Worm (Caenorhabditis elegans) whole organism, L4 larva: ENCODE data around the gene mak-1.

Experiments
- D1046.2 ChIP-seq: fragments of 200-800 bp; sonication (Bioruptor generic); IDR thresholded peaks from 2 replicates; pipeline ENCODE4 v1.3.6; 2022; ENCODE audit warnings: missing genetic modification characterization, missing compliant biosample characterization
- F26F4.8 ChIP-seq: fragments of 200-800 bp; sonication (Bioruptor generic); conservative IDR thresholded peaks from 2 replicates; pipeline ENCODE4 v1.3.6; 2022; ENCODE audit warnings: missing genetic modification characterization, missing compliant biosample characterization
- F37D6.2 ChIP-seq: sonication (generic microtip); optimal IDR thresholded peaks from 2 replicates; lab custom pipeline; 2016; ENCODE audit warnings: mild to moderate bottlenecking, missing genetic modification characterization, missing compliant biosample characterization
- F49E8.2 ChIP-seq: sonication (generic microtip); optimal IDR thresholded peaks from 2 replicates; lab custom pipeline; 2016; ENCODE audit warnings: missing compliant biosample characterization, mild to moderate bottlenecking, missing genetic modification characterization, borderline replicate concordance
- T20F7.1 ChIP-seq: fragments of 200-800 bp; sonication (Bioruptor generic); optimal IDR thresholded peaks from 2 replicates; lab custom pipeline; 2018; ENCODE audit warnings: mild to moderate bottlenecking, missing genetic modification characterization, missing compliant biosample characterization
- ZK337.2 ChIP-seq: fragments of 200-800 bp; sonication (Bioruptor generic); IDR thresholded peaks from 2 replicates; pipeline ENCODE4 v1.3.6; 2022; ENCODE audit warnings: missing genetic modification reagents, missing genetic modification characterization, missing compliant biosample characterization
- ZK546.5 ChIP-seq, 2 experiments: sonication (generic microtip); optimal IDR thresholded peaks; 2 replicates each; lab custom pipeline; 2017; ENCODE audit warnings: missing biosample characterization in 2 of 2, missing genetic modification characterization in 2 of 2
- aha-1 ChIP-seq: fragments of 150-350 bp; peaks from one replicate; lab custom pipeline; 2014; ENCODE audit warnings: missing biosample characterization, missing genetic modification characterization
- ama-1 ChIP-seq: fragments of 150-350 bp; optimal IDR thresholded peaks from 2 replicates; lab custom pipeline; 2014; ENCODE audit warnings: inconsistent platforms, mixed read lengths
- arid-1 ChIP-seq: fragments of 200-800 bp; sonication (Bioruptor generic); conservative IDR thresholded peaks from 2 replicates; pipeline ENCODE4 v1.3.6; 2022; ENCODE audit warnings: missing genetic modification reagents, missing genetic modification characterization, missing compliant biosample characterization
- attf-4 ChIP-seq: sonication (generic microtip); optimal IDR thresholded peaks from 3 replicates; lab custom pipeline; 2017; ENCODE audit warnings: missing biosample characterization, missing genetic modification characterization
- ceh-28 ChIP-seq: fragments of 150-350 bp; optimal IDR thresholded peaks from 2 replicates; lab custom pipeline; 2014; ENCODE audit warnings: missing biosample characterization, missing genetic modification reagents, missing genetic modification characterization
- ceh-44 ChIP-seq: fragments of 200-800 bp; sonication (Bioruptor generic); IDR thresholded peaks from 2 replicates; pipeline ENCODE4 v1.3.6; 2022; ENCODE audit warnings: missing genetic modification reagents, missing genetic modification characterization, missing compliant biosample characterization
- cey-2 ChIP-seq: sonication (generic microtip); optimal IDR thresholded peaks from 3 replicates; lab custom pipeline; 2017; ENCODE audit warnings: missing genetic modification characterization, mild to moderate bottlenecking, missing compliant biosample characterization, antibody characterized with exemption, borderline replicate concordance; ENCODE audit not compliant: insufficient read depth
- ctbp-1 ChIP-seq: fragments of 200-800 bp; sonication (Bioruptor generic); IDR thresholded peaks from 2 replicates; pipeline ENCODE4 v1.3.6; 2022; ENCODE audit warnings: missing genetic modification reagents, missing genetic modification characterization, missing compliant biosample characterization
- dmd-8 ChIP-seq: fragments of 200-800 bp; sonication (Bioruptor generic); IDR thresholded peaks from 2 replicates; pipeline ENCODE4 v1.3.6; 2022; ENCODE audit warnings: missing genetic modification characterization, missing compliant biosample characterization
- dmd-9 ChIP-seq: fragments of 200-800 bp; sonication (Bioruptor generic); IDR thresholded peaks from 2 replicates; pipeline ENCODE4 v1.3.6; 2022; ENCODE audit warnings: missing genetic modification reagents, missing genetic modification characterization, missing compliant biosample characterization
- dve-1 ChIP-seq: sonication (generic microtip); optimal IDR thresholded peaks from 2 replicates; lab custom pipeline; 2017; ENCODE audit warnings: antibody characterized with exemption, mild to moderate bottlenecking, missing genetic modification characterization, missing compliant biosample characterization; ENCODE audit not compliant: insufficient read depth
- fos-1 ChIP-seq: fragments of 150-350 bp; optimal IDR thresholded peaks from 2 replicates; lab custom pipeline; 2014; ENCODE audit warnings: missing biosample characterization, missing genetic modification characterization
- gei-8 ChIP-seq: fragments of 200-800 bp; sonication (Bioruptor generic); optimal IDR thresholded peaks from 2 replicates; lab custom pipeline; 2018; ENCODE audit warnings: mild to moderate bottlenecking, missing genetic modification characterization, missing compliant biosample characterization
- hif-1 ChIP-seq, 2 experiments: sonication (generic microtip); optimal IDR thresholded peaks; 2 replicates each; lab custom pipeline; 2016 to 2017; ENCODE audit warnings: missing compliant biosample characterization in 2 of 2, missing genetic modification characterization in 2 of 2, missing genetic modification reagents in 2 of 2, missing genotype in 2 of 2, mild to moderate bottlenecking in 1 of 2
- hlh-30 ChIP-seq: sonication (generic microtip); optimal IDR thresholded peaks from 2 replicates; lab custom pipeline; 2017; ENCODE audit warnings: antibody characterized with exemption, mild to moderate bottlenecking, missing genetic modification characterization, missing compliant biosample characterization; ENCODE audit not compliant: insufficient read depth
- lin-1 ChIP-seq: fragments of 200-800 bp; sonication (Bioruptor generic); IDR thresholded peaks from 2 replicates; pipeline ENCODE4 v1.3.6; 2022; ENCODE audit warnings: missing genetic modification reagents, missing genetic modification characterization, missing compliant biosample characterization
- lin-29 ChIP-seq: fragments of 200-800 bp; sonication (Bioruptor generic); IDR thresholded peaks from 2 replicates; pipeline ENCODE4 v1.3.6; 2022; ENCODE audit warnings: missing genetic modification reagents, missing genetic modification characterization, missing compliant biosample characterization
- lin-39 ChIP-seq: fragments of 150-350 bp; optimal IDR thresholded peaks from 2 replicates; lab custom pipeline; 2014; ENCODE audit warnings: missing biosample characterization, missing genetic modification reagents, missing genetic modification characterization
- lsy-2 ChIP-seq, 2 experiments: fragments of 150-350 bp in 1 of 2; sonication (generic microtip) in 1 of 2; optimal IDR thresholded peaks; 2 replicates each; lab custom pipeline; 2014 to 2017; ENCODE audit warnings: missing biosample characterization in 2 of 2, missing genetic modification characterization in 2 of 2
- mdl-1 ChIP-seq, 2 experiments: fragments of 150-350 bp in 1 of 2; sonication (generic microtip) in 1 of 2; optimal IDR thresholded peaks; 2 replicates each; lab custom pipeline; 2014 to 2017; ENCODE audit warnings: missing biosample characterization in 2 of 2, missing genetic modification characterization in 2 of 2
- mep-1 ChIP-seq: fragments of 150-350 bp; sonication (generic microtip); optimal IDR thresholded peaks from 3 replicates; lab custom pipeline; 2014; ENCODE audit warnings: missing biosample characterization, missing genetic modification characterization
- nhr-10 ChIP-seq: fragments of 150-350 bp; optimal IDR thresholded peaks from 2 replicates; lab custom pipeline; 2014; ENCODE audit warnings: missing biosample characterization, missing genetic modification characterization
- nhr-11 ChIP-seq: fragments of 150-350 bp; optimal IDR thresholded peaks from 2 replicates; lab custom pipeline; 2014; ENCODE audit warnings: missing biosample characterization, missing genetic modification characterization
- nhr-237 ChIP-seq: sonication (generic microtip); optimal IDR thresholded peaks from 2 replicates; lab custom pipeline; 2017; ENCODE audit warnings: missing biosample characterization, missing genetic modification characterization
- nhr-28 ChIP-seq: fragments of 150-350 bp; optimal IDR thresholded peaks from 2 replicates; lab custom pipeline; 2014; ENCODE audit warnings: missing biosample characterization, missing genetic modification characterization
- nhr-48 ChIP-seq: sonication (generic microtip); optimal IDR thresholded peaks from 2 replicates; lab custom pipeline; 2016; ENCODE audit warnings: mild to moderate bottlenecking, missing genetic modification characterization, missing compliant biosample characterization
- nhr-6 ChIP-seq: fragments of 150-350 bp; optimal IDR thresholded peaks from 2 replicates; lab custom pipeline; 2014; ENCODE audit warnings: missing biosample characterization, missing genetic modification characterization
- nhr-77 ChIP-seq: fragments of 150-350 bp; optimal IDR thresholded peaks from 2 replicates; lab custom pipeline; 2014; ENCODE audit warnings: missing biosample characterization, missing genetic modification characterization
- php-3 ChIP-seq: fragments of 200-800 bp; sonication (Bioruptor generic); IDR thresholded peaks from 2 replicates; pipeline ENCODE4 v1.3.6; 2022; ENCODE audit warnings: missing genetic modification reagents, missing genetic modification characterization, missing compliant biosample characterization
- saeg-2 ChIP-seq: fragments of 200-800 bp; sonication (Bioruptor generic); IDR thresholded peaks from 2 replicates; pipeline ENCODE4 v1.3.6; 2022; ENCODE audit warnings: missing genetic modification reagents, missing genetic modification characterization, missing compliant biosample characterization
- set-16 ChIP-seq: fragments of 200-800 bp; sonication (Bioruptor generic); IDR thresholded peaks from 2 replicates; pipeline ENCODE4 v1.3.6; 2022; ENCODE audit warnings: missing genetic modification reagents, missing genetic modification characterization, missing compliant biosample characterization
- skn-1 ChIP-seq: fragments of 150-350 bp; optimal IDR thresholded peaks from 2 replicates; lab custom pipeline; 2014; ENCODE audit warnings: missing biosample characterization, missing genetic modification characterization
- spr-3 ChIP-seq: fragments of 200-800 bp; sonication (Bioruptor generic); optimal IDR thresholded peaks from 2 replicates; lab custom pipeline; 2018; ENCODE audit warnings: mild to moderate bottlenecking, missing genetic modification characterization, missing compliant biosample characterization
- tag-97 ChIP-seq: fragments of 200-800 bp; sonication (Bioruptor generic); IDR thresholded peaks from 2 replicates; pipeline ENCODE4 v1.3.6; 2022; ENCODE audit warnings: missing genetic modification characterization, missing compliant biosample characterization
- tra-1 ChIP-seq: fragments of 200-800 bp; sonication (Bioruptor generic); IDR thresholded peaks from 2 replicates; pipeline ENCODE4 v1.3.6; 2022; ENCODE audit warnings: missing genetic modification reagents, missing genetic modification characterization, missing compliant biosample characterization
- unc-130 ChIP-seq: sonication (generic microtip); optimal IDR thresholded peaks from 2 replicates; lab custom pipeline; 2016; ENCODE audit warnings: missing genetic modification reagents, missing genetic modification characterization, missing compliant biosample characterization
- unc-39 ChIP-seq: sonication (generic microtip); optimal IDR thresholded peaks from 2 replicates; lab custom pipeline; 2017; ENCODE audit warnings: missing biosample characterization, missing genetic modification characterization
- unc-62 ChIP-seq, 3 experiments: fragments of 150-350 bp in 1 of 3; sonication (generic microtip); optimal IDR thresholded peaks in 2 of 3; peaks in 1 of 3; 1 replicate in 1 of 3; 2 replicates in 2 of 3; lab custom pipeline; 2014 to 2017; ENCODE audit warnings: missing biosample characterization in 3 of 3, missing genetic modification characterization in 3 of 3, missing genetic modification reagents in 3 of 3, missing genotype in 1 of 3
- vab-7 ChIP-seq: fragments of 200-800 bp; sonication (Bioruptor generic); IDR thresholded peaks from 2 replicates; pipeline ENCODE4 v1.3.6; 2022; ENCODE audit warnings: missing genetic modification reagents, missing genetic modification characterization, missing compliant biosample characterization
- zfp-3 ChIP-seq: fragments of 200-800 bp; sonication (Bioruptor generic); conservative IDR thresholded peaks from 2 replicates; pipeline ENCODE4 v1.3.6; 2022; ENCODE audit warnings: missing genetic modification reagents, missing genetic modification characterization, missing compliant biosample characterization
- ztf-11 ChIP-seq: fragments of 150-350 bp; optimal IDR thresholded peaks from 2 replicates; lab custom pipeline; 2014; ENCODE audit warnings: missing biosample characterization, missing genetic modification characterization

The mak-1 gene

DNA sequence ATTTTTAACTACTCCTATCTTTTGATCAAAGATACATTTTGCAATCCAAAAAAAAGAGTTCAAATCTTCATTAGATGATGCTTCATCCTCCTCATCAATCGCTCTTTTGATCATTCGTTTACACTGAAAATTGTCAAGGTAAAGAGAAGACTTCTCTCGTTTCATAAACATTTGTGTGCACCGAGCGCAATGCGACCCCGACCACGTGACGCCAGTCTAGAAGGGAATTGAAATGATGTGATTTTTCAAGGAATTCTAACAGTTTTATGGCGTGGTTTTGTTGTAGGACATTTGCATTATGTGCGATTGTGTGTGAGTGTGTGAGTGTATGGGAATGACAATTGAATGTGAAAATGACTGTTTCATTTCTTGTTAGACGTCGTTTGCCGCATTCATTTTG is 2.6 kb upstream of the mak-1 start (continued):
- TF ChIP-seq tag-97 (GFP tag; lab: Robert Waterston, UW) (no peak), nhr-6 (tag; lab: Kevin White, UChicago) (no peak), ceh-28 (tag; lab: Kevin White, UChicago) (no peak), ZK546.5 (tag; optimal IDR thresholded peaks at IDR 0.05; lab: Kevin White, UChicago) (no peak), T20F7.1 (no peak), saeg-2 (GFP tag; lab: Robert Waterston, UW) (no peak), arid-1 (GFP tag; lab: Robert Waterston, UW) (no peak), D1046.2 (GFP tag; lab: Robert Waterston, UW) (no peak), unc-39 (tag; lab: Kevin White, UChicago) (no peak), F26F4.8 (no peak), lin-29 (no peak), ZK337.2 (no peak), F49E8.2 (tag; lab: Kevin White, UChicago) (no peak), aha-1 (peak; percentile 97), fos-1 (tag; lab: Kevin White, UChicago) (no peak), nhr-48 (tag; lab: Kevin White, UChicago) (peak; percentile 55), nhr-237 (tag; lab: Kevin White, UChicago) (no peak), tra-1 (GFP tag; lab: Robert Waterston, UW) (peak; percentile 49; the same call in 1 of the 2 replicates), lsy-2 (tag; optimal IDR thresholded peaks at IDR 0.05; lab: Kevin White, UChicago) (peak in 1 of 2 experiments; percentile 39)
- TF ChIP-seq, all 104 proteins: peak for 16

ce11 chrII:8742006-8742847 is 1.6 kb upstream of the mak-1 start:
- TF ChIP-seq tag-97 (GFP tag; lab: Robert Waterston, UW) (no peak), set-16 (no peak), unc-62 (GFP tag; optimal IDR thresholded peaks at IDR 0.05 in 1 of 2; lab: Kevin White, UChicago) (peak in 1 of 2 experiments; percentile 99), unc-62 (tag; optimal IDR thresholded peaks at IDR 0.05; lab: Kevin White, UChicago) (no peak), unc-130 (no peak), mep-1 (peak; percentile 34), F37D6.2 (no peak), nhr-77 (tag; lab: Kevin White, UChicago) (peak; percentile 30), attf-4 (tag; lab: Kevin White, UChicago) (no peak), spr-3 (GFP tag; lab: Kevin White, UChicago) (no peak), lin-39 (no peak), ceh-44 (GFP tag; lab: Robert Waterston, UW) (no peak), hif-1 (tag; optimal IDR thresholded peaks at IDR 0.05; lab: Kevin White, UChicago) (peak; percentile 11 to 31), ama-1 (no peak), nhr-28 (tag; lab: Kevin White, UChicago) (peak; percentile 94), lsy-2 (tag; optimal IDR thresholded peaks at IDR 0.05; lab: Kevin White, UChicago) (peak in 1 of 2 experiments; percentile 58), dve-1 (tag; lab: Kevin White, UChicago) (peak; percentile 68), nhr-10 (tag; lab: Kevin White, UChicago) (no peak), F26F4.8 (no peak), lin-1 (GFP tag; lab: Robert Waterston, UW) (peak; percentile 74), vab-7 (GFP tag; lab: Robert Waterston, UW) (no peak), cey-2 (tag; lab: Kevin White, UChicago) (peak; percentile 74), ztf-11 (tag; lab: Kevin White, UChicago) (no peak), mdl-1 (tag; optimal IDR thresholded peaks at IDR 0.05; lab: Kevin White, UChicago) (peak; percentile 91 to 92), php-3 (GFP tag; lab: Robert Waterston, UW) (peak; percentile 59), dmd-8 (GFP tag; lab: Robert Waterston, UW) (no peak), skn-1 (no peak), nhr-11 (peak; percentile 97), aha-1 (peak; percentile 99), hlh-30 (tag; lab: Kevin White, UChicago) (peak; percentile 85), zfp-3 (GFP tag; lab: Robert Waterston, UW) (0 out of 2 replicates have a peak, but pooled peaks have one; percentile 6), ctbp-1 (GFP tag; lab: Robert Waterston, UW) (no peak), dmd-9 (no peak), gei-8 (GFP tag; lab: Kevin White, UChicago) (peak; percentile 79)
